Worm (Caenorhabditis elegans) whole organism, early embryonic: Measurements from ENCODE around the gene ZK287.9.

Source experiments
- B0310.2 ChIP-seq: sonication (generic microtip); optimal IDR thresholded peaks from 2 replicates; lab custom pipeline; 2016; ENCODE audit warnings: mild to moderate bottlenecking, missing genetic modification characterization, missing compliant biosample characterization
- F13C5.2 ChIP-seq: sonication (generic microtip); optimal IDR thresholded peaks from 2 replicates; lab custom pipeline; 2017; ENCODE audit warnings: mild to moderate bottlenecking, missing genetic modification characterization, inconsistent platforms, missing compliant biosample characterization
- aly-1 ChIP-seq: sonication (generic microtip); optimal IDR thresholded peaks from 2 replicates; lab custom pipeline; 2016; ENCODE audit warnings: missing genetic modification characterization, missing compliant biosample characterization
- ama-1 ChIP-seq: fragments of 150-350 bp; optimal IDR thresholded peaks from 2 replicates; lab custom pipeline; 2014
- ceh-13 ChIP-seq: fragments of 200-800 bp; sonication (Bioruptor generic); optimal IDR thresholded peaks from 2 replicates; lab custom pipeline; 2018; ENCODE audit warnings: mild to moderate bottlenecking, missing genetic modification characterization, missing compliant biosample characterization
- ceh-36 ChIP-seq: sonication (generic microtip); optimal IDR thresholded peaks from 2 replicates; lab custom pipeline; 2016; ENCODE audit warnings: missing genetic modification characterization, inconsistent platforms, missing compliant biosample characterization
- ets-7 ChIP-seq: sonication (generic microtip); optimal IDR thresholded peaks from 2 replicates; lab custom pipeline; 2016; ENCODE audit warnings: missing genotype, missing genetic modification characterization, missing compliant biosample characterization
- flt-1 ChIP-seq: fragments of 200-800 bp; sonication (Bioruptor generic); IDR thresholded peaks from 2 replicates; pipeline ENCODE4 v1.3.6; 2022; ENCODE audit warnings: missing genetic modification characterization, missing compliant biosample characterization
- hmbx-1 ChIP-seq: sonication (generic microtip); optimal IDR thresholded peaks from 2 replicates; lab custom pipeline; 2016; ENCODE audit warnings: mild to moderate bottlenecking, missing genetic modification characterization, missing compliant biosample characterization
- hmg-4 ChIP-seq: fragments of 200-800 bp; sonication (Bioruptor generic); optimal IDR thresholded peaks from 2 replicates; lab custom pipeline; 2018; ENCODE audit warnings: mild to moderate bottlenecking, missing genetic modification characterization, missing compliant biosample characterization
- hnd-1 ChIP-seq: sonication (generic microtip); optimal IDR thresholded peaks from 2 replicates; lab custom pipeline; 2016; ENCODE audit warnings: missing genetic modification characterization, missing compliant biosample characterization
- pes-1 ChIP-seq: fragments of 200-800 bp; sonication (Bioruptor generic); IDR thresholded peaks from 2 replicates; pipeline ENCODE4 v1.3.6; 2022; ENCODE audit warnings: missing genetic modification reagents, missing genetic modification characterization, missing compliant biosample characterization
- scrt-1 ChIP-seq: fragments of 200-800 bp; sonication (Bioruptor generic); IDR thresholded peaks from 2 replicates; pipeline ENCODE4 v1.3.6; 2022; ENCODE audit warnings: missing genetic modification characterization, missing compliant biosample characterization
- sea-1 ChIP-seq: fragments of 200-800 bp; sonication (Bioruptor generic); conservative IDR thresholded peaks from 2 replicates; pipeline ENCODE4 v1.3.6; 2022; ENCODE audit warnings: missing genetic modification characterization, missing compliant biosample characterization
- tbx-11 ChIP-seq: fragments of 200-800 bp; sonication (Bioruptor generic); IDR thresholded peaks from 2 replicates; pipeline ENCODE4 v1.3.6; 2022; ENCODE audit warnings: missing genetic modification characterization, missing compliant biosample characterization
- tbx-37 ChIP-seq: fragments of 200-800 bp; sonication (Bioruptor generic); conservative IDR thresholded peaks from 2 replicates; pipeline ENCODE4 v1.3.6; 2022; ENCODE audit warnings: missing genetic modification reagents, missing genetic modification characterization, missing compliant biosample characterization
- tra-4 ChIP-seq: sonication (generic microtip); optimal IDR thresholded peaks from 2 replicates; lab custom pipeline; 2017; ENCODE audit warnings: missing genetic modification characterization, missing compliant biosample characterization

ZK287.9 gene

DNA sequence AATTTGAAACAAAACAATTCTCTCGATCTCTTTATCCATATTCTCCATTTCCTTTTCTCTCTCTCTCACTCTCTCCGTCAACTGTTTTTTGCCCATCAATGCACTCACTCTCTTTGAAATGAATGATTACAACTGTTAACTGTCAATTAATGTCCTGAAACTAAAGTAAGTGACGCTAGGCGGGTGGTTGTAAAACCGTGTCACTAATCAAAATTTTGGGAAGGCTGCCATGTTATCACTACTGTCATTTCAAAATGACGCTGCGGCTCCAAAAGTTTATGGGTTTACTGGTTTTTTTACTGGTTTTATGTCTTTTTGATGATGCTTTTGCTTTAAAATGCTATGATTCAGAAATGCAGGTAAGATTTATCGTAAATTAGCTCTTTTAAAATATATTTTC, at the start of gene ZK287.9:
Gene ZK287.9, plus strand, starts transcription at position 192 of the 400 bp plus-strand sequence.
- no peak for TF ChIP-seq flt-1 (GFP tag; lab: Robert Waterston, UW)

DNA sequence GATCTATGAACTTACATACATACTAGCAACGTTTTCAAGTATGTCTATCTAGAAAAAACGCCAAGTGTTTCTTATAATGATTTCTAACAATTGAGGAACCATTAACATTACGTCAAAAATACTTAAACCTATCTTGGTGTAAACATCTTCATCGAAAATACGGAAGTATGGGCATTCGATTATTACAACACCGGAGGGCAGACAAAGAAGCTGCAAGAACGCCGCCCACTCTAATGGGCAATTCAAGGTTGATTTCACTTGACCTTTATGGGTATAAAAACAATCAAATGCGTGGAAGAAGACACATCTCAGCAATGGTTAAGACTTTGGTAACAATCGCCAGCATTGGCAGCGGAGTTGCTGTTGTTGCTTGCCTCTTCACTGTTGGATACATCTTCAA, 49.5 kb upstream of the ZK287.9 start, which contains the start of gene col-146:
Gene col-146, plus strand, starts transcription at position 301 of the 400 bp plus-strand sequence.
- TF ChIP-seq B0310.2 (tag; lab: Kevin White, UChicago) (no peak), tbx-11 (GFP tag; lab: Robert Waterston, UW) (no peak), hmbx-1 (tag; lab: Kevin White, UChicago) (no peak), scrt-1 (GFP tag; lab: Robert Waterston, UW) (no peak), tbx-37 (GFP tag; lab: Robert Waterston, UW) (no peak), F13C5.2 (tag; lab: Kevin White, UChicago) (no peak), hmg-4 (no peak), ceh-36 (tag; lab: Kevin White, UChicago) (no peak), tra-4 (tag; lab: Kevin White, UChicago) (no peak), sea-1 (GFP tag; lab: Robert Waterston, UW) (no peak), hnd-1 (tag; lab: Kevin White, UChicago) (no peak), ceh-13 (no peak)

DNA sequence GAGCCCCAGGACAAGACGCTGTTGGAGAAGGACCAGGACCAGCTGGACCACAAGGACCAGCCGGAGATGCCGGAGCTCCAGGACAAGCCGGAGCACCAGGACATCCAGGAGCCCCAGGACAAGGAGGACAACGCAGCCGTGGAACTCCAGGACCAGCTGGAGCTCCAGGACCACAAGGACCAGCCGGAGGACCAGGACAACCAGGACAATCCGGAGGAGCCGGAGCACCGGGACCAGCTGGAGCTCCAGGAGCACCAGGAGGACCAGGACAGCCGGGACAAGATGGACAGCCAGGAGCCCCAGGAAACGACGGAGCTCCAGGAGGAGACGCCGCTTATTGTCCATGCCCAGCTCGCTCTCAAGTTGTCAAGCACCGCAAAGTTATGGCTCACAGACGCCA, 48.6 kb upstream of the ZK287.9 start:
- TF ChIP-seq F13C5.2 (tag; lab: Kevin White, UChicago) (no peak), ceh-36 (tag; lab: Kevin White, UChicago) (no peak), tbx-37 (GFP tag; lab: Robert Waterston, UW) (no peak), pes-1 (GFP tag; lab: Robert Waterston, UW) (no peak), flt-1 (GFP tag; lab: Robert Waterston, UW) (no peak), sea-1 (GFP tag; lab: Robert Waterston, UW) (no peak), hnd-1 (tag; lab: Kevin White, UChicago) (no peak), tbx-11 (GFP tag; lab: Robert Waterston, UW) (no peak), tra-4 (tag; lab: Kevin White, UChicago) (no peak), hmbx-1 (tag; lab: Kevin White, UChicago) (no peak), aly-1 (tag; lab: Kevin White, UChicago) (no peak), scrt-1 (GFP tag; lab: Robert Waterston, UW) (no peak), ets-7 (tag; lab: Kevin White, UChicago) (no peak), hmg-4 (no peak), ama-1 (no peak), ceh-13 (no peak), B0310.2 (tag; lab: Kevin White, UChicago) (no peak)

DNA sequence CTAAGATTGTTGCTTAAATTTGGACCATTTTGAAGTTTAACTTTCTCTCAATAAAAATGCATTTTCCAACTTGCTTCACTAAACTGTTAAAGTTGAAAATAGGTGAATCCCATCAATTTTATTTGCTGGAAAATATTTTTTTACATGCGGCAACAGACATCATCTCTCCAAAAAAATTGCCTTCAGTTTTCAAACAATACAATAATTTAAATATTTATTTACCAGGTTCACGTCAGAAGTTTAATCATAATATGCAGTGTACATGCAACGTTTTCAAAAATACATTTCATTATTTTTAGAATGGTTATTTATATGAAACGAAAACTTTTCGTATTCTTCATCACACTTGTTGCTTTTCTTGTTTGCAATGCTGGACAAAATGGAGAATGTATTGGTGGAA, 48.2 kb upstream of the ZK287.9 start, which contains the start of gene T06E4.5:
Gene T06E4.5, plus strand, starts transcription at position 301 of the 400 bp plus-strand sequence.
- TF ChIP-seq scrt-1 (GFP tag; lab: Robert Waterston, UW), result no peak
- TF ChIP-seq hnd-1 (tag; lab: Kevin White, UChicago), result no peak
- TF ChIP-seq tbx-11 (GFP tag; lab: Robert Waterston, UW), result no peak
- TF ChIP-seq hmbx-1 (tag; lab: Kevin White, UChicago), result no peak
- no peak for TF ChIP-seq F13C5.2 (tag; lab: Kevin White, UChicago)
- TF ChIP-seq ceh-13, result no peak
- TF ChIP-seq pes-1 (GFP tag; lab: Robert Waterston, UW), result no peak
- no peak for TF ChIP-seq aly-1 (tag; lab: Kevin White, UChicago)
- no peak for TF ChIP-seq ceh-36 (tag; lab: Kevin White, UChicago)
- no peak for TF ChIP-seq B0310.2 (tag; lab: Kevin White, UChicago)
- no peak for TF ChIP-seq tra-4 (tag; lab: Kevin White, UChicago)

DNA sequence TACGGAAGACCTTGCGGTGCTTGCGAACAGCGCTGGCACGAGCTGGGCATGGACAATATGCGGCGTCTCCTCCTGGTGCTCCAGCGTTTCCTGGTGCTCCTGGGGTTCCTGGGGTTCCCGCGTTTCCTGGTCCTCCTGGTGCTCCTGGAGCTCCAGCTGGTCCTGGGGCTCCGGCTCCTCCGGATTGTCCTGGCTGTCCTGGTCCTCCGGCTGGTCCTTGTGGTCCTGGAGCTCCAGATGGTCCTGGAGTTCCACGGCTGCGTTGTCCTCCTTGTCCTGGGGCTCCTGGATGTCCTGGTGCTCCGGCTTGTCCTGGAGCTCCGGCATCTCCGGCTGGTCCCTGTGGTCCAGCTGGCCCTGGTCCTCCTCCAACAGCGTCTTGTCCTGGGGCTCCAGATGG, 46.8 kb upstream of the ZK287.9 start:
- TF ChIP-seq hnd-1 (tag; lab: Kevin White, UChicago) (no peak), sea-1 (GFP tag; lab: Robert Waterston, UW) (no peak), hmbx-1 (tag; lab: Kevin White, UChicago) (no peak), tbx-11 (GFP tag; lab: Robert Waterston, UW) (no peak), aly-1 (tag; lab: Kevin White, UChicago) (no peak)

DNA sequence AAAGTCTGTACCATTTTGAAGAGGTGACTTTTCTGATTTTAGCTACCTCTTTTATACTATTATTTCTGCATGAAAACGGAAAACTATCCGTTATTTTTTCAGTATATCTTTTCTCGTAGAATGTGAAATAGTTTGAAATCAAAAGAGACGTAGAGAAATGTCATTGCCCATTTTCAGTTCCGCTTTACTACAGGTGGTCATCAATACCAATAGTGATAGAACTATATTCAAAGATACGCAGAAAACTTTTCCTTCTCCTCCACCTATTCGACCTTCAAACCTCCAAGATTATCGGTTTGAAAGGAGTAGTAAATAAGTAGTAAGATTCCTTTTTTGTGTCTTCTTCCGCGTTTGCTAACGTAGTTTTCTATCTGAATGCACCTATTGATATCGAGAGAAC, 45.8 kb upstream of the ZK287.9 start, which contains the start of gene col-147:
Gene col-147, minus strand, starts transcription at position 26 of the 400 bp plus-strand sequence.
- TF ChIP-seq ceh-13, result no peak

DNA sequence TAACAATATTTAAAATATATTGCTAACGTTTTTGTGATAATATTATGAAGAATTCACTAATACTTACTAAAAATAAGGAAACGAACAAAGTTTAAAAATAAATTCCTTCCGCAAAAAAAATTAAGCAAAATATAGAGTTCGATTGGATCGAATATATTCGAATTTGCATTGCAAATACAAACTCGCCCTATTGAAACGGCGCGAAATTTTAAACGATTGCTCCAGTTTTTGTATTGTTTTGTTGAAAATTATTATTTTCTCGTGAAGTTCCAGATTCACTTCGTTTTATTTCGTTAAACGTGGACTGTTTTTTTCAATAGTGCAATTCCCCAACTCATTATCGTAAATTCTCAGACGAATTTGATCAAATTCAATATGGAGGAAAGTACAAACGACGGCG, 33.6 kb upstream of the ZK287.9 start, which contains the start of the genes atl-1 and hcp-2:
Gene atl-1, minus strand, starts transcription at position 89 of the 400 bp plus-strand sequence.
Gene hcp-2, plus strand, starts transcription at position 353 of the 400 bp plus-strand sequence.
- TF ChIP-seq ceh-13, result no peak
- TF ChIP-seq tra-4 (tag; lab: Kevin White, UChicago), result no peak
- no peak for TF ChIP-seq hnd-1 (tag; lab: Kevin White, UChicago)
- TF ChIP-seq hmg-4, result no peak
- TF ChIP-seq hmbx-1 (tag; lab: Kevin White, UChicago), result no peak
- no peak for TF ChIP-seq pes-1 (GFP tag; lab: Robert Waterston, UW)
- TF ChIP-seq flt-1 (GFP tag; lab: Robert Waterston, UW), result no peak
- no peak for TF ChIP-seq F13C5.2 (tag; lab: Kevin White, UChicago)
- TF ChIP-seq aly-1 (tag; lab: Kevin White, UChicago), result no peak
- no peak for TF ChIP-seq ama-1
- TF ChIP-seq scrt-1 (GFP tag; lab: Robert Waterston, UW), result no peak
- TF ChIP-seq tbx-37 (GFP tag; lab: Robert Waterston, UW), result no peak
- no peak for TF ChIP-seq tbx-11 (GFP tag; lab: Robert Waterston, UW)
- no peak for TF ChIP-seq ets-7 (tag; lab: Kevin White, UChicago)
- TF ChIP-seq B0310.2 (tag; lab: Kevin White, UChicago), result no peak

DNA sequence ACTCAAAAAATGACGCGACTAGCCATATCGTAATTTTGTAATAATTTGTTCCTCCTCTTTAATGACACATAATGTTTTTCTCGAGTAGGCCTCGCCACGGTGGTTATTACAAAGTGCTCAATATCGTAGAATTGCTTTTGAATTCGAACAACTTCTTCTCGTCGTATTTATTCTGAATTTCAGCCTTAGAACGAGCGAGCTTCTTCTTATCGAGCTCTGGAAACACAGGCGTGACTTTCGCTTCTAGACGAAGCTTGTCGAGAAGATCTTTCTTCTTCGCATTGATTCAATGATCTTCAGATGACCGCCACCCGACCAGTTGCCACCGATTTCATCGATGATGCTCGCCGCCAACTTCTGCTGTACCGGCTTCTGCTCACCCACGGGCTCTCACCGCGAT, 27.9 kb upstream of the ZK287.9 start, which contains the start of gene T06E4.21:
Gene T06E4.21, plus strand, starts transcription at position 301 of the 400 bp plus-strand sequence.
- TF ChIP-seq pes-1 (GFP tag; lab: Robert Waterston, UW), result no peak
- TF ChIP-seq tbx-11 (GFP tag; lab: Robert Waterston, UW), result no peak
- TF ChIP-seq hnd-1 (tag; lab: Kevin White, UChicago), result no peak
- no peak for TF ChIP-seq sea-1 (GFP tag; lab: Robert Waterston, UW)
- TF ChIP-seq hmg-4, result no peak
